Worm (Caenorhabditis elegans) whole organism, L2 larva: ENCODE results near the gene col-98.
A peak's percentile ranks its signal among the peaks of the same experiment; 100 is the strongest.

Source experiments
- C34F6.9 ChIP-seq: fragments of 150-350 bp; optimal IDR thresholded peaks from 2 replicates; lab custom pipeline; 2014; ENCODE audit warnings: missing biosample characterization, missing genetic modification characterization
- F13H6.1 ChIP-seq: sonication (generic microtip); optimal IDR thresholded peaks from 2 replicates; lab custom pipeline; 2016; ENCODE audit warnings: missing genetic modification characterization, missing compliant biosample characterization
- R02D3.7 ChIP-seq: fragments of 150-350 bp; optimal IDR thresholded peaks from 2 replicates; lab custom pipeline; 2014; ENCODE audit warnings: missing biosample characterization, missing genetic modification characterization
- Y55F3AM.14 ChIP-seq: fragments of 200-800 bp; sonication (Bioruptor generic); optimal IDR thresholded peaks from 2 replicates; lab custom pipeline; 2018; ENCODE audit warnings: mild to moderate bottlenecking, missing genetic modification characterization, missing compliant biosample characterization
- ZK546.5 ChIP-seq: sonication (generic microtip); optimal IDR thresholded peaks from 2 replicates; lab custom pipeline; 2017; ENCODE audit warnings: missing biosample characterization, missing genetic modification characterization
- alr-1 ChIP-seq: fragments of 150-350 bp; optimal IDR thresholded peaks from 2 replicates; lab custom pipeline; 2014; ENCODE audit warnings: missing biosample characterization, missing genetic modification characterization
- aly-2 ChIP-seq: fragments of 150-350 bp; optimal IDR thresholded peaks from 2 replicates; lab custom pipeline; 2014; ENCODE audit warnings: missing biosample characterization, missing genetic modification characterization
- ama-1 ChIP-seq: fragments of 150-350 bp; optimal IDR thresholded peaks from 2 replicates; lab custom pipeline; 2018; ENCODE audit warnings: inconsistent platforms
- blmp-1 ChIP-seq: sonication (generic microtip); optimal IDR thresholded peaks from 2 replicates; lab custom pipeline; 2017; ENCODE audit warnings: missing genetic modification characterization, mild to moderate bottlenecking, missing compliant biosample characterization, antibody characterized with exemption, moderate library complexity; ENCODE audit not compliant: insufficient read depth
- ceh-16 ChIP-seq: fragments of 150-350 bp; optimal IDR thresholded peaks from 2 replicates; lab custom pipeline; 2014; ENCODE audit warnings: missing biosample characterization, missing genetic modification characterization
- ceh-82 ChIP-seq: fragments of 150-350 bp; optimal IDR thresholded peaks from 2 replicates; lab custom pipeline; 2014; ENCODE audit warnings: missing biosample characterization, missing genetic modification characterization
- crh-2 ChIP-seq: sonication (generic microtip); optimal IDR thresholded peaks from 2 replicates; lab custom pipeline; 2017; ENCODE audit warnings: missing biosample characterization, missing genetic modification characterization
- dmd-4 ChIP-seq: sonication (generic microtip); optimal IDR thresholded peaks from 2 replicates; lab custom pipeline; 2017; ENCODE audit warnings: missing biosample characterization, missing genetic modification characterization
- egl-27 ChIP-seq: sonication (generic microtip); optimal IDR thresholded peaks from 3 replicates; lab custom pipeline; 2017; ENCODE audit warnings: missing biosample characterization, missing genetic modification reagents, missing genetic modification characterization
- elt-3 ChIP-seq: sonication (generic microtip); optimal IDR thresholded peaks from 2 replicates; lab custom pipeline; 2017; ENCODE audit warnings: missing biosample characterization, missing genetic modification characterization
- fos-1 ChIP-seq: fragments of 150-350 bp; optimal IDR thresholded peaks from 2 replicates; lab custom pipeline; 2014; ENCODE audit warnings: missing biosample characterization, missing genetic modification characterization
- gmeb-1 ChIP-seq: fragments of 150-350 bp; optimal IDR thresholded peaks from 2 replicates; lab custom pipeline; 2014; ENCODE audit warnings: missing biosample characterization, missing genetic modification characterization
- lin-11 ChIP-seq: fragments of 150-350 bp; sonication (generic microtip); optimal IDR thresholded peaks from 2 replicates; lab custom pipeline; 2014; ENCODE audit warnings: missing biosample characterization, missing genetic modification characterization, inconsistent platforms, mixed read lengths
- lin-39 ChIP-seq: fragments of 150-350 bp; optimal IDR thresholded peaks from 2 replicates; lab custom pipeline; 2014; ENCODE audit warnings: missing biosample characterization, missing genetic modification reagents, missing genetic modification characterization
- lsy-2 ChIP-seq, 2 experiments: fragments of 150-350 bp in 1 of 2; sonication (generic microtip) in 1 of 2; optimal IDR thresholded peaks; 2 replicates each; lab custom pipeline; 2014 to 2017; ENCODE audit warnings: missing biosample characterization in 2 of 2, missing genetic modification characterization in 2 of 2
- mab-5 ChIP-seq: fragments of 150-350 bp; optimal IDR thresholded peaks from 2 replicates; lab custom pipeline; 2014; ENCODE audit warnings: missing biosample characterization, missing genetic modification characterization
- mbf-1 ChIP-seq: sonication (generic microtip); optimal IDR thresholded peaks from 2 replicates; lab custom pipeline; 2017; ENCODE audit warnings: missing biosample characterization, missing genetic modification characterization
- mdl-1 ChIP-seq, 2 experiments: fragments of 150-350 bp in 1 of 2; sonication (generic microtip) in 1 of 2; optimal IDR thresholded peaks; 2 replicates each; lab custom pipeline; 2017; ENCODE audit warnings: missing biosample characterization in 2 of 2, missing genetic modification characterization in 2 of 2
- nhr-10 ChIP-seq: sonication (generic microtip); optimal IDR thresholded peaks from 2 replicates; lab custom pipeline; 2017; ENCODE audit warnings: missing biosample characterization, missing genetic modification characterization
- nhr-11 ChIP-seq: fragments of 150-350 bp; optimal IDR thresholded peaks from 2 replicates; lab custom pipeline; 2014; ENCODE audit warnings: missing biosample characterization, missing genetic modification characterization
- nhr-12 ChIP-seq: fragments of 150-350 bp; optimal IDR thresholded peaks from 2 replicates; lab custom pipeline; 2014; ENCODE audit warnings: missing biosample characterization, missing genetic modification characterization
- nhr-129 ChIP-seq: fragments of 150-350 bp; optimal IDR thresholded peaks from 2 replicates; lab custom pipeline; 2014; ENCODE audit warnings: missing biosample characterization, missing genetic modification characterization
- nhr-21 ChIP-seq: fragments of 150-350 bp; optimal IDR thresholded peaks from 2 replicates; lab custom pipeline; 2014; ENCODE audit warnings: missing biosample characterization, missing genetic modification characterization
- nhr-237 ChIP-seq: fragments of 150-350 bp; optimal IDR thresholded peaks from 2 replicates; lab custom pipeline; 2014; ENCODE audit warnings: missing biosample characterization, missing genetic modification characterization
- nhr-25 ChIP-seq: fragments of 150-350 bp; sonication (generic microtip); optimal IDR thresholded peaks from 3 replicates; lab custom pipeline; 2014; ENCODE audit warnings: missing biosample characterization, missing genetic modification characterization
- nhr-6 ChIP-seq: fragments of 150-350 bp; optimal IDR thresholded peaks from 2 replicates; lab custom pipeline; 2014; ENCODE audit warnings: missing biosample characterization, missing genetic modification characterization
- nhr-77 ChIP-seq: fragments of 150-350 bp; optimal IDR thresholded peaks from 2 replicates; lab custom pipeline; 2014; ENCODE audit warnings: missing biosample characterization, missing genetic modification characterization
- peb-1 ChIP-seq: fragments of 150-350 bp; optimal IDR thresholded peaks from 2 replicates; lab custom pipeline; 2014; ENCODE audit warnings: missing biosample characterization, missing genetic modification characterization
- sem-4 ChIP-seq: fragments of 150-350 bp; optimal IDR thresholded peaks from 2 replicates; lab custom pipeline; 2014; ENCODE audit warnings: missing biosample characterization, missing genetic modification reagents, missing genetic modification characterization
- skn-1 ChIP-seq: sonication (generic microtip); optimal IDR thresholded peaks from 2 replicates; lab custom pipeline; 2017; ENCODE audit warnings: missing biosample characterization, missing genetic modification characterization
- sma-3 ChIP-seq: sonication (generic microtip); optimal IDR thresholded peaks from 2 replicates; lab custom pipeline; 2016; ENCODE audit warnings: missing genetic modification reagents, missing genetic modification characterization, missing compliant biosample characterization
- sma-9 ChIP-seq, 2 experiments: fragments of 150-350 bp in 1 of 2; sonication (generic microtip) in 1 of 2; optimal IDR thresholded peaks; 2 replicates each; lab custom pipeline; 2014 to 2016; ENCODE audit warnings: missing genetic modification characterization in 2 of 2, mild to moderate bottlenecking in 1 of 2, missing biosample characterization in 1 of 2, missing compliant biosample characterization in 1 of 2, missing genetic modification reagents in 1 of 2, moderate library complexity in 1 of 2
- snpc-4 ChIP-seq: fragments of 150-350 bp; optimal IDR thresholded peaks from 2 replicates; lab custom pipeline; 2014; ENCODE audit warnings: missing biosample characterization, missing genetic modification characterization
- unc-39 ChIP-seq: fragments of 150-350 bp; optimal IDR thresholded peaks from 2 replicates; lab custom pipeline; 2014; ENCODE audit warnings: missing biosample characterization, missing genetic modification characterization
- unc-55 ChIP-seq: fragments of 150-350 bp; sonication (generic microtip); optimal IDR thresholded peaks from 3 replicates; lab custom pipeline; 2014; ENCODE audit warnings: missing biosample characterization, missing genetic modification reagents, missing genetic modification characterization
- unc-62 ChIP-seq: fragments of 150-350 bp; optimal IDR thresholded peaks from 2 replicates; lab custom pipeline; 2014; ENCODE audit warnings: missing biosample characterization, missing genetic modification reagents, missing genetic modification characterization
- zag-1 ChIP-seq: fragments of 150-350 bp; optimal IDR thresholded peaks from 2 replicates; lab custom pipeline; 2014; ENCODE audit warnings: missing biosample characterization, missing genetic modification characterization
- ztf-1 ChIP-seq: fragments of 200-800 bp; sonication (Bioruptor generic); conservative IDR thresholded peaks from 2 replicates; pipeline ENCODE4 v1.3.6; 2022; ENCODE audit warnings: missing genetic modification characterization, missing compliant biosample characterization
- ztf-11 ChIP-seq: sonication (generic microtip); optimal IDR thresholded peaks from 2 replicates; lab custom pipeline; 2017; ENCODE audit warnings: missing biosample characterization, missing genetic modification characterization
- ztf-4 ChIP-seq: fragments of 150-350 bp; optimal IDR thresholded peaks from 2 replicates; lab custom pipeline; 2014; ENCODE audit warnings: missing biosample characterization, missing genetic modification characterization

col-98 gene

DNA sequence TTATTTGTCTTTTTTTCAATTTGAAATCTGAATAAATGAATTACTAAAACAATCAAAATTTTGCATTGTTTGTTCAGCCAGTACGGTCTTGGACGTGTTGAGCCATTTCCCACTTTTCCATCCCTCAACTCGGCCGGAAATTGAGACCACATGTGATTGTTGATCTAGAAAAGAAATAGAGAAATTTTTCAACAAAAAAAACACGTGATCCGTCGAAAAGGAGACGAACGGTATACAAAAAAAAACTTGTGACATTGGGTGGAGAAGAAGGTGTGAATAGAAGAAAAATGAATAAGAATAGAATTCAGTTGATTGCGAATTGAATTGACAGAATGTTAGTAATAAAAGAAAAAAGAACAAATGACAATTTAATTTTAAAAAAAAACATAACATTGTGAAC lies 37.9 kb downstream of the col-98 start:
- TF ChIP-seq lin-39 (tag; lab: Kevin White, UChicago): no peak
- peak; percentile 23 for TF ChIP-seq nhr-129 (tag; lab: Kevin White, UChicago)
- TF ChIP-seq, all 48 proteins: peak for 1

DNA sequence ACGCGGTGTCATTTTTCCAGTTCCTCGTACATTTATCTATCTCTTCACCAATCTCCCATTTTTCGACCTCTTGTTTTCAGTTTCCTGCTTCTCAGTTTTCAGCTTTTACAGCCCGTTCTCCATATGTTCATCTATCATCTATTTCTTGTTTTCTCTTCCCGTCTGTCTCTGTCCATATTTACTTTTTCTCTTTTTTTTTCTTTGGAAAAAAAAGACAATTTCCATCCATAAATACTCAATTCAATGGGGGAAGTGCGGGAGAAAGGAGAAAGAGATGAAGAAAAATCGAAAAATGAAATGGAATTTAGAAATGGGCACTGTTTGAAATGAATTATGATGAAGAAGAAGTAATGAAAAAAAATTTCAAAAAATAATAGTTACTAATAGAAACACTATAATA lies 39.3 kb downstream of the col-98 start:
- TF ChIP-seq unc-55 (peak; percentile 74), mbf-1 (tag; lab: Kevin White, UChicago) (no peak), nhr-12 (tag; lab: Kevin White, UChicago) (no peak)

DNA sequence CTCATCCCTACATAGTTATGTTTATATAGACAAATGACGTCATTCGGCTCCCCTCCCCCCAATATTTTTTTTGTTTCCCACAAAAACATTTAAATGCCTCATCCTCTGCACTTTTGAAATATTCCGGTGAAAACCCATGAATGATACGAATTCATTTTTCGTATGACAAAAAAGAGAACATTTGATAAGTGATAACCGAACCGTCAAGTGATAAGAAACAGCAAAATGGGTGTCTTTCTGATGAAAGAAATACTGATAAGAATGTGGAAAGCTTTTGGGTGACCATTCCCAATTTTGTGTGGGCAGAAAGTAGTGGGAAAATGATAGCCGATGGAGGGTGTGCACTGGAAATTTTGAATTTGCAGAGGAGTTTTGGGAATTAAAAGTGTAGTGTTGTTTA lies 40.5 kb downstream of the col-98 start:
- peak in 1 of 2 experiments; percentile 31 for TF ChIP-seq lsy-2 (tag; optimal IDR thresholded peaks at IDR 0.05; lab: Kevin White, UChicago)
- no peak for TF ChIP-seq nhr-12 (tag; lab: Kevin White, UChicago)
- TF ChIP-seq sma-9 (GFP tag; optimal IDR thresholded peaks at IDR 0.05; lab: Kevin White, UChicago): peak; percentile 73
- no peak for TF ChIP-seq sma-9 (tag; optimal IDR thresholded peaks at IDR 0.05; lab: Kevin White, UChicago)
- peak; percentile 20 for TF ChIP-seq F13H6.1
- TF ChIP-seq fos-1 (tag; lab: Kevin White, UChicago): peak; percentile 99
- TF ChIP-seq crh-2: peak; percentile 54
- peak; percentile 58 for TF ChIP-seq skn-1 (tag; lab: Kevin White, UChicago)
- peak; percentile 10 for TF ChIP-seq C34F6.9 (tag; lab: Kevin White, UChicago)
- no peak for TF ChIP-seq lin-39 (tag; lab: Kevin White, UChicago)

DNA sequence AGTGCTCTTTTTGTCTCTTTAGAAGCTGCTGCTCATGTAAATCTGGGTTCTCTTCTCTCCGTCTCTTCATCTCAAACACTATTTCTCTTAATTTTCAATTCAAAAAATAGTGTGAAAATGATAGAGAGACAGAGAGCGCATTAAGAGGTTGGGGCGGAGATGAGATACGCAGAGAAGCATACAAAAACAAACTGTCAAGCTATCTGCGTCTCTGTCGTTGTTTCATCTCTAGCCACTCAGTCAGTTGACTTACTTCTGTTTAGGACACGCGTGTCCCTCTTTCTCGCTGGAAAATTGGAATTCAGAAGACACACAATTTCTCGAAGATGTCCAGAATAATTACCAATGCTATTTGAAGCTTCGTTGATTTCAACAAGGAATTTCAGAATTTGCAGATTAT lies 42.3 kb downstream of the col-98 start:
- TF ChIP-seq nhr-77 (tag; lab: Kevin White, UChicago): peak; percentile 19
- TF ChIP-seq F13H6.1: peak; percentile 96
- peak; percentile 79 for TF ChIP-seq sma-3 (GFP tag; lab: Kevin White, UChicago)
- peak; percentile 13 for TF ChIP-seq skn-1 (tag; lab: Kevin White, UChicago)
- peak; percentile 81 for TF ChIP-seq snpc-4 (tag; lab: Kevin White, UChicago)
- TF ChIP-seq elt-3 (tag; lab: Kevin White, UChicago): no peak
- peak; percentile 35 for TF ChIP-seq ceh-82
- peak; percentile 64 for TF ChIP-seq blmp-1
- TF ChIP-seq mdl-1 (tag; optimal IDR thresholded peaks at IDR 0.05; lab: Kevin White, UChicago): peak; percentile 80 to 88
- TF ChIP-seq lin-11 (tag; lab: Kevin White, UChicago): peak; percentile 68
- TF ChIP-seq fos-1 (tag; lab: Kevin White, UChicago): peak; percentile 87
- TF ChIP-seq ama-1 (lab: Kevin White, UChicago): peak; percentile 98
- peak; percentile 99 for TF ChIP-seq sma-9 (GFP tag; optimal IDR thresholded peaks at IDR 0.05; lab: Kevin White, UChicago)
- TF ChIP-seq sma-9 (tag; optimal IDR thresholded peaks at IDR 0.05; lab: Kevin White, UChicago): peak; percentile 57
- no peak for TF ChIP-seq Y55F3AM.14 (GFP tag; lab: Kevin White, UChicago)
- peak; percentile 91 for TF ChIP-seq zag-1 (tag; lab: Kevin White, UChicago)
- TF ChIP-seq alr-1 (tag; lab: Kevin White, UChicago): peak; percentile 30
- peak; percentile 55 for TF ChIP-seq ceh-16 (tag; lab: Kevin White, UChicago)
- TF ChIP-seq nhr-21 (tag; lab: Kevin White, UChicago): peak; percentile 91
- no peak for TF ChIP-seq ztf-1
- TF ChIP-seq lsy-2 (tag; optimal IDR thresholded peaks at IDR 0.05; lab: Kevin White, UChicago): peak; percentile 88 to 96
- peak; percentile 3 for TF ChIP-seq ztf-11 (tag; lab: Kevin White, UChicago)
- peak; percentile 57 for TF ChIP-seq nhr-10 (tag; lab: Kevin White, UChicago)
- TF ChIP-seq mab-5 (tag; lab: Kevin White, UChicago): peak; percentile 95
- TF ChIP-seq lin-39 (tag; lab: Kevin White, UChicago): no peak
- no peak for TF ChIP-seq peb-1 (tag; lab: Kevin White, UChicago)
- TF ChIP-seq nhr-12 (tag; lab: Kevin White, UChicago): no peak
- peak; percentile 47 for TF ChIP-seq ZK546.5 (tag; lab: Kevin White, UChicago)
- peak; percentile 40 for TF ChIP-seq R02D3.7 (tag; lab: Kevin White, UChicago)
- peak; percentile 96 for TF ChIP-seq egl-27 (tag; lab: Kevin White, UChicago)
- peak; percentile 97 for TF ChIP-seq nhr-129 (tag; lab: Kevin White, UChicago)
- TF ChIP-seq unc-62 (GFP tag; lab: Kevin White, UChicago): peak; percentile 76
- peak; percentile 83 for TF ChIP-seq gmeb-1
- no peak for TF ChIP-seq nhr-11 (tag; lab: Kevin White, UChicago)
- peak; percentile 96 for TF ChIP-seq ztf-4
- TF ChIP-seq unc-39 (tag; lab: Kevin White, UChicago): no peak
- peak; percentile 54 for TF ChIP-seq nhr-237
- TF ChIP-seq nhr-25 (tag; lab: Kevin White, UChicago): peak; percentile 97
- peak; percentile 98 for TF ChIP-seq crh-2
- TF ChIP-seq mbf-1 (tag; lab: Kevin White, UChicago): no peak
- TF ChIP-seq sem-4 (tag; lab: Kevin White, UChicago): peak; percentile 99
- peak; percentile 99 for TF ChIP-seq C34F6.9 (tag; lab: Kevin White, UChicago)
- no peak for TF ChIP-seq aly-2 (tag; lab: Kevin White, UChicago)
- peak; percentile 96 for TF ChIP-seq unc-55
- no peak for TF ChIP-seq dmd-4 (tag; lab: Kevin White, UChicago)
- peak; percentile 98 for TF ChIP-seq nhr-6 (tag; lab: Kevin White, UChicago)
